Worm (Caenorhabditis elegans): ENCODE data around the gene C27H5.2.

DNA sequence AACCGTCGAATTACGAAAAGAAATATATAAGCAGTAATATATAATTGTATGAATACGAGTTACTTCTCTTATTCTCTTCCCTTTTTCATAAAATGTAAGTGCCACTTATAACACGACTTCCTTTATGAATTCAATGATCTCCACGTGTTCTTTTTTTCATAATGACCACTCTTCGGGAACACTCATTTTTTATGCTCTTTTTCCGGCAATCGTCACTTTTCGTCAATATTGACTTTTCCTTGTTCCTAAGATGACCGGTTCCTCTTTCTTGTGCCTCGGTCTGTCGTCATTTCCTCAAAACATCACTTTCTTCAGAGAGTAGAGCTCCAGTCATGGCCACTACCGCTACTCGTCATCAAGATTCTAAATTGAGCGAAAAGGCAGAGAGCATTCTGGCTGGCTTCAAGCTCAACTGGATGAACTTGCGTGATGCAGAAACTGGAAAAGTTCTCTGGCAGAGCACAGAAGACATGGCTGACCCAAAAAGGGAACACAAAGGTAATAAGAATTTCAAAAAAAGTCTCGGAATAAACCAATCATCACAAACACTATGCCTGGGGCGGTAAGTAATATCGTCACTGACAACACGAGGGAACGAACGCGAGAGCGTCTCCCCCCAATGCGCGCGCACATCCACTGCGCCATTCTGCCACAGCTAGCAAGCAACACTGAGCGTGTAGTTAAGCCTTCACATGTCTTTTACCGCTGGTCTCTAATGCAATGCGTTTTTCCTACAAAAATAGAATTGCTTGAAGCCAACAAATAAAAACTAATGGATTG lies 28.3 kb downstream of the C27H5.2 start, which contains the start of gene pdl-1:
- peak; percentile 91 for TF ChIP-seq ceh-43 (GFP tag; optimal IDR thresholded peaks at IDR 0.05)
- peak; percentile 97 for TF ChIP-seq sptf-1 (tag; optimal IDR thresholded peaks at IDR 0.05)
- peak; percentile 45 for TF ChIP-seq unc-62 (GFP tag; optimal IDR thresholded peaks at IDR 0.05)
- peak; percentile 21 for TF ChIP-seq elt-1 (tag; optimal IDR thresholded peaks at IDR 0.05; ENCODE audit: borderline replicate concordance, insufficient read depth)
- TF ChIP-seq nhr-237 (tag; optimal IDR thresholded peaks at IDR 0.05): peak; percentile 21
- peak; percentile 84 for TF ChIP-seq pha-4 (tag; optimal IDR thresholded peaks at IDR 0.05)
- no peak for TF ChIP-seq snpc-4 (tag; optimal IDR thresholded peaks at IDR 0.05)
